Fruit fly (Drosophila melanogaster) whole organism, embryonic: ENCODE data around the gene CG43638.
A peak's percentile ranks its signal among the peaks of the same experiment; 100 is the strongest.

Source experiments
- Adf1 ChIP-seq: fragments of 200-800 bp; sonication (Bioruptor generic); IDR thresholded peaks from 2 replicates; pipeline ENCODE4 v1.3.6; 2022; ENCODE audit warnings: missing biosample characterization, missing genetic modification characterization
- CG10959 ChIP-seq: fragments of 200-800 bp; sonication (Bioruptor generic); IDR thresholded peaks from 2 replicates; pipeline ENCODE4 v1.3.6; 2022; ENCODE audit warnings: missing biosample characterization, missing genetic modification characterization
- CG11456 ChIP-seq: fragments of 200-800 bp; sonication (Bioruptor generic); IDR thresholded peaks from 3 replicates; pipeline ENCODE4 v1.3.6; 2022; ENCODE audit warnings: missing biosample characterization, missing genetic modification characterization
- CG12071 ChIP-seq: fragments of 200-800 bp; sonication (Bioruptor generic); optimal IDR thresholded peaks from 3 replicates; lab custom pipeline; 2018; ENCODE audit warnings: missing biosample characterization, mild to moderate bottlenecking, missing genetic modification characterization
- CG12155 ChIP-seq: fragments of 200-800 bp; sonication (Bioruptor generic); optimal IDR thresholded peaks from 3 replicates; lab custom pipeline; 2016; ENCODE audit warnings: missing biosample characterization, missing genetic modification characterization
- CG13624 ChIP-seq: fragments of 200-800 bp; sonication (Bioruptor generic); optimal IDR thresholded peaks from 2 replicates; lab custom pipeline; 2016; ENCODE audit warnings: missing biosample characterization, missing genetic modification characterization
- CG15011 ChIP-seq: fragments of 200-800 bp; sonication (Bioruptor generic); optimal IDR thresholded peaks from 3 replicates; lab custom pipeline; 2018; ENCODE audit warnings: missing biosample characterization, mild to moderate bottlenecking, missing genetic modification characterization
- CG1647 ChIP-seq: fragments of 200-800 bp; sonication (Bioruptor generic); optimal IDR thresholded peaks from 3 replicates; lab custom pipeline; 2016; ENCODE audit warnings: missing biosample characterization, missing genetic modification characterization
- CG2120 ChIP-seq: fragments of 200-800 bp; sonication (Bioruptor generic); optimal IDR thresholded peaks from 3 replicates; lab custom pipeline; 2016; ENCODE audit warnings: missing biosample characterization, missing genetic modification characterization
- CG2889 ChIP-seq: fragments of 200-800 bp; sonication (Bioruptor generic); IDR thresholded peaks from 3 replicates; pipeline ENCODE4 v1.3.6; 2022; ENCODE audit warnings: missing biosample characterization, missing genetic modification characterization
- CG31365 ChIP-seq: fragments of 200-800 bp; sonication (Bioruptor generic); optimal IDR thresholded peaks from 2 replicates; lab custom pipeline; 2018; ENCODE audit warnings: missing biosample characterization, mild to moderate bottlenecking, missing genetic modification characterization
- CG32767 ChIP-seq: fragments of 200-800 bp; sonication (Bioruptor generic); IDR thresholded peaks from 2 replicates; pipeline ENCODE4 v1.3.6; 2022; ENCODE audit warnings: missing biosample characterization, missing genetic modification characterization
- CG3407 ChIP-seq: fragments of 200-800 bp; sonication (Bioruptor generic); optimal IDR thresholded peaks from 2 replicates; lab custom pipeline; 2018; ENCODE audit warnings: missing biosample characterization, mild to moderate bottlenecking, missing genetic modification characterization
- CG43689 ChIP-seq: fragments of 200-800 bp; sonication (Bioruptor generic); IDR thresholded peaks from 2 replicates; pipeline ENCODE4 v1.3.6; 2022; ENCODE audit warnings: missing biosample characterization, missing genetic modification characterization
- CG4707 ChIP-seq: fragments of 200-800 bp; sonication (Bioruptor generic); optimal IDR thresholded peaks from 2 replicates; lab custom pipeline; 2018; ENCODE audit warnings: missing biosample characterization, mild to moderate bottlenecking, missing genetic modification characterization, moderate library complexity
- CG4820 ChIP-seq: fragments of 200-800 bp; sonication (Bioruptor generic); optimal IDR thresholded peaks from 3 replicates; lab custom pipeline; 2016; ENCODE audit warnings: missing biosample characterization, missing genetic modification characterization
- CG5245 ChIP-seq: fragments of 200-800 bp; sonication (Bioruptor generic); optimal IDR thresholded peaks from 3 replicates; lab custom pipeline; 2016; ENCODE audit warnings: missing biosample characterization, missing genetic modification characterization
- CG7357 ChIP-seq: fragments of 200-800 bp; sonication (Bioruptor generic); IDR thresholded peaks from 3 replicates; pipeline ENCODE4 v1.3.6; 2022; ENCODE audit warnings: missing biosample characterization, missing genetic modification characterization
- CG7745 ChIP-seq: fragments of 200-800 bp; sonication (Bioruptor generic); optimal IDR thresholded peaks from 2 replicates; lab custom pipeline; 2018; ENCODE audit warnings: missing biosample characterization, mild to moderate bottlenecking, missing genetic modification characterization, moderate library complexity
- CG8290 ChIP-seq, 3 experiments: fragments of 200-800 bp; sonication (Bioruptor generic); optimal IDR thresholded peaks; 2 replicates each; lab custom pipeline; 2016 to 2019; ENCODE audit warnings: missing biosample characterization in 3 of 3, missing genetic modification characterization in 3 of 3, mild to moderate bottlenecking in 2 of 3, moderate library complexity in 1 of 3
- Camta ChIP-seq: fragments of 200-800 bp; sonication (Bioruptor generic); optimal IDR thresholded peaks from 2 replicates; lab custom pipeline; 2016; ENCODE audit warnings: missing biosample characterization, missing genetic modification characterization
- H2.0 ChIP-seq: fragments of 200-800 bp; sonication (Bioruptor generic); IDR thresholded peaks from 2 replicates; pipeline ENCODE4 v1.3.6; 2022; ENCODE audit warnings: missing biosample characterization, missing genetic modification characterization
- HHEX ChIP-seq: fragments of 200-800 bp; sonication (Bioruptor generic); optimal IDR thresholded peaks from 3 replicates; lab custom pipeline; 2017; ENCODE audit warnings: missing biosample characterization, mild to moderate bottlenecking, missing genetic modification characterization, missing genetic modification reagents
- Lhr ChIP-seq: fragments of 200-800 bp; sonication (Bioruptor generic); optimal IDR thresholded peaks from 3 replicates; lab custom pipeline; 2017; ENCODE audit warnings: mild to moderate bottlenecking, missing biosample characterization, missing genetic modification reagents, missing genetic modification characterization
- MBD-R2 ChIP-seq: fragments of 200-800 bp; sonication (Bioruptor generic); IDR thresholded peaks from 2 replicates; pipeline ENCODE4 v1.3.6; 2022; ENCODE audit warnings: missing biosample characterization, missing genetic modification characterization
- Mad ChIP-seq: fragments of 200-800 bp; sonication (Bioruptor generic); optimal IDR thresholded peaks from 2 replicates; lab custom pipeline; 2016; ENCODE audit warnings: missing biosample characterization, missing genetic modification characterization
- NFAT ChIP-seq: fragments of 200-800 bp; sonication (Bioruptor generic); IDR thresholded peaks from 2 replicates; pipeline ENCODE4 v1.3.6; 2022; ENCODE audit warnings: missing biosample characterization, missing genetic modification characterization
- Neu2 ChIP-seq: fragments of 200-800 bp; sonication (Bioruptor generic); optimal IDR thresholded peaks from 3 replicates; lab custom pipeline; 2016; ENCODE audit warnings: missing biosample characterization, missing genetic modification characterization, borderline replicate concordance
- Rfx ChIP-seq: fragments of 200-800 bp; sonication (Bioruptor generic); IDR thresholded peaks from 2 replicates; pipeline ENCODE4 v1.3.6; 2022; ENCODE audit warnings: missing biosample characterization, missing genetic modification characterization
- Ssrp ChIP-seq: fragments of 200-800 bp; sonication (Bioruptor generic); optimal IDR thresholded peaks from 2 replicates; lab custom pipeline; 2018; ENCODE audit warnings: missing biosample characterization, mild to moderate bottlenecking, missing genetic modification characterization, moderate library complexity
- amos ChIP-seq: fragments of 200-800 bp; sonication (Bioruptor generic); IDR thresholded peaks from 2 replicates; pipeline ENCODE4 v1.3.6; 2022; ENCODE audit warnings: missing biosample characterization, missing genetic modification characterization; ENCODE audit not compliant: partially characterized antibody
- aop ChIP-seq: fragments of 200-800 bp; sonication (Bioruptor generic); IDR thresholded peaks from 2 replicates; pipeline ENCODE4 v1.3.6; 2022; ENCODE audit warnings: missing biosample characterization, missing genetic modification characterization
- az2 ChIP-seq: fragments of 200-800 bp; sonication (Bioruptor generic); optimal IDR thresholded peaks from 3 replicates; lab custom pipeline; 2016; ENCODE audit warnings: missing biosample characterization, missing genetic modification characterization
- dati ChIP-seq: fragments of 200-800 bp; sonication (Bioruptor generic); IDR thresholded peaks from 2 replicates; pipeline ENCODE4 v1.3.6; 2022; ENCODE audit warnings: missing biosample characterization, missing genetic modification characterization
- dpn ChIP-seq, 2 experiments: fragments of 200-800 bp; sonication (Bioruptor generic); optimal IDR thresholded peaks; 3 replicates each; lab custom pipeline; 2016; ENCODE audit warnings: missing biosample characterization in 2 of 2, missing genetic modification characterization in 2 of 2
- emc ChIP-seq: fragments of 200-800 bp; sonication (Bioruptor generic); optimal IDR thresholded peaks from 2 replicates; lab custom pipeline; 2016; ENCODE audit warnings: missing biosample characterization, missing genetic modification characterization
- exex ChIP-seq: fragments of 200-800 bp; sonication (Bioruptor generic); optimal IDR thresholded peaks from 4 replicates; lab custom pipeline; 2018; ENCODE audit warnings: missing biosample characterization, mild to moderate bottlenecking, missing genetic modification characterization, moderate library complexity
- fd3F ChIP-seq: fragments of 200-800 bp; sonication (Bioruptor generic); optimal IDR thresholded peaks from 2 replicates; lab custom pipeline; 2018; ENCODE audit warnings: missing biosample characterization, mild to moderate bottlenecking, missing genetic modification characterization, moderate library complexity
- hb ChIP-seq: fragments of 200-800 bp; sonication (Bioruptor generic); IDR thresholded peaks from 3 replicates; pipeline ENCODE4 v1.3.6; 2022; ENCODE audit warnings: missing biosample characterization, missing genetic modification characterization; ENCODE audit not compliant: partially characterized antibody
- ken ChIP-seq: fragments of 200-800 bp; sonication (Bioruptor generic); IDR thresholded peaks from 3 replicates; pipeline ENCODE4 v1.3.6; 2022; ENCODE audit warnings: missing biosample characterization, missing genetic modification characterization
- lbe ChIP-seq: fragments of 200-800 bp; sonication (Bioruptor generic); optimal IDR thresholded peaks from 2 replicates; lab custom pipeline; 2016; ENCODE audit warnings: missing biosample characterization, mild to moderate bottlenecking, missing genetic modification characterization
- mld ChIP-seq: fragments of 200-800 bp; sonication (Bioruptor generic); IDR thresholded peaks from 3 replicates; pipeline ENCODE4 v1.3.6; 2022; ENCODE audit warnings: missing biosample characterization, missing genetic modification characterization; ENCODE audit not compliant: partially characterized antibody
- prd ChIP-seq, 3 experiments: fragments of >200 bp in 2 of 3; fragments of 200-800 bp in 1 of 3; sonication (Bioruptor generic) in 1 of 3; optimal IDR thresholded peaks in 2 of 3; IDR thresholded peaks in 1 of 3; 2 replicates in 2 of 3; 3 replicates in 1 of 3; pipeline versions ENCODE4 v1.3.6 to Lab custom; 2017 to 2022; ENCODE audit warnings: missing biosample characterization in 1 of 3, missing genetic modification characterization in 1 of 3
- pzg ChIP-seq: fragments of 200-800 bp; sonication (Bioruptor generic); optimal IDR thresholded peaks from 3 replicates; lab custom pipeline; 2018; ENCODE audit warnings: missing biosample characterization, mild to moderate bottlenecking, missing genetic modification characterization, moderate library complexity
- rib ChIP-seq: fragments of 200-800 bp; sonication (Bioruptor generic); IDR thresholded peaks from 2 replicates; pipeline ENCODE4 v1.3.6; 2022; ENCODE audit warnings: missing biosample characterization, missing genetic modification characterization
- schlank ChIP-seq: fragments of 200-800 bp; sonication (Bioruptor generic); optimal IDR thresholded peaks from 2 replicates; lab custom pipeline; 2018; ENCODE audit warnings: missing biosample characterization, mild to moderate bottlenecking, missing genetic modification characterization
- tio ChIP-seq: fragments of 200-800 bp; sonication (Bioruptor generic); optimal IDR thresholded peaks from 2 replicates; lab custom pipeline; 2017; ENCODE audit warnings: missing biosample characterization, missing genetic modification characterization, inconsistent platforms
- ttk ChIP-seq: fragments of 200-800 bp; sonication (Bioruptor generic); IDR thresholded peaks from 2 replicates; pipeline ENCODE4 v2.1.2; 2022; ENCODE audit warnings: missing biosample characterization, missing genetic modification characterization

The CG43638 gene

dm6 chr3L:12056286-12057178, 12.2 kb downstream of the CG43638 start (continued):
- TF ChIP-seq H2.0 (GFP tag; lab: Robert Waterston, UW) (peak; percentile 29; the same call in 1 of the 2 replicates), CG12155 (peak; percentile 64), CG12071 (GFP tag; lab: Kevin White, UChicago) (peak; percentile 3), CG4820 (GFP tag; lab: Kevin White, UChicago) (peak; percentile 83), Camta (GFP tag; lab: Kevin White, UChicago) (peak; percentile 64), CG3407 (GFP tag; lab: Kevin White, UChicago) (peak; percentile 56), prd (optimal IDR thresholded peaks at IDR 0.05; lab: Kevin White, UChicago) (no peak), prd (GFP tag; IDR thresholded peaks at IDR 0.05; lab: Robert Waterston, UW) (peak; percentile 66), Mad (GFP tag; lab: Kevin White, UChicago) (peak; percentile 27), hb (GFP tag; lab: Robert Waterston, UW) (no peak), CG31365 (tag; lab: Kevin White, UChicago) (no peak), CG11456 (GFP tag; lab: Robert Waterston, UW) (peak; percentile 42; the same call in 1 of the 3 replicates), tio (peak; percentile 75), CG13624 (GFP tag; lab: Kevin White, UChicago) (peak; percentile 49), CG15011 (GFP tag; lab: Kevin White, UChicago) (peak; percentile 67), exex (tag; lab: Kevin White, UChicago) (peak; percentile 54), CG2120 (GFP tag; lab: Kevin White, UChicago) (peak; percentile 74), HHEX (GFP tag; lab: Kevin White, UChicago) (peak; percentile 76), Adf1 (GFP tag; lab: Robert Waterston, UW) (peak; percentile 55), CG7357 (peak; percentile 48; the same call in 1 of the 3 replicates), mld (GFP tag; lab: Robert Waterston, UW) (no peak), CG7745 (tag; lab: Kevin White, UChicago) (no peak), CG2889 (GFP tag; lab: Robert Waterston, UW) (no peak), amos (no peak; the same call in 1 of the 2 replicates), rib (GFP tag; lab: Robert Waterston, UW) (no peak), CG5245 (GFP tag; lab: Kevin White, UChicago) (peak; percentile 39), lbe (GFP tag; lab: Kevin White, UChicago) (no peak), az2 (GFP tag; lab: Kevin White, UChicago) (peak; percentile 65), Lhr (peak; percentile 23), fd3F (GFP tag; lab: Kevin White, UChicago) (no peak), CG1647 (peak; percentile 31), emc (GFP tag; lab: Kevin White, UChicago) (peak; percentile 42), schlank (tag; lab: Kevin White, UChicago) (peak; percentile 18), ken (GFP tag; lab: Robert Waterston, UW) (peak; percentile 58; the same call in 2 of the 3 replicates), CG8290 (GFP tag; optimal IDR thresholded peaks at IDR 0.05; lab: Kevin White, UChicago) (no peak), CG8290 (tag; optimal IDR thresholded peaks at IDR 0.05; lab: Kevin White, UChicago) (no peak), pzg (GFP tag; lab: Kevin White, UChicago) (no peak), CG32767 (GFP tag; lab: Robert Waterston, UW) (no peak; the same call in 1 of the 2 replicates), NFAT (GFP tag; lab: Robert Waterston, UW) (no peak), Ssrp (tag; lab: Kevin White, UChicago) (peak; percentile 68), dati (GFP tag; lab: Robert Waterston, UW) (no peak), CG43689 (no peak), MBD-R2 (GFP tag; lab: Robert Waterston, UW) (no peak), Neu2 (GFP tag; lab: Kevin White, UChicago) (peak; percentile 10), Rfx (peak; percentile 61), ttk (GFP tag; lab: Robert Waterston, UW) (no peak; the same call in 1 of the 2 replicates), aop (GFP tag; lab: Robert Waterston, UW) (no peak), dpn (GFP tag; optimal IDR thresholded peaks at IDR 0.05; lab: Kevin White, UChicago) (peak; percentile 60 to 70), CG10959 (GFP tag; lab: Robert Waterston, UW) (0 out of 2 replicates have a peak, but pooled peaks have one; percentile 42), CG4707 (GFP tag; lab: Kevin White, UChicago) (no peak)
